Worm (Caenorhabditis elegans): ENCODE measurements around the gene stg-1.

DNA sequence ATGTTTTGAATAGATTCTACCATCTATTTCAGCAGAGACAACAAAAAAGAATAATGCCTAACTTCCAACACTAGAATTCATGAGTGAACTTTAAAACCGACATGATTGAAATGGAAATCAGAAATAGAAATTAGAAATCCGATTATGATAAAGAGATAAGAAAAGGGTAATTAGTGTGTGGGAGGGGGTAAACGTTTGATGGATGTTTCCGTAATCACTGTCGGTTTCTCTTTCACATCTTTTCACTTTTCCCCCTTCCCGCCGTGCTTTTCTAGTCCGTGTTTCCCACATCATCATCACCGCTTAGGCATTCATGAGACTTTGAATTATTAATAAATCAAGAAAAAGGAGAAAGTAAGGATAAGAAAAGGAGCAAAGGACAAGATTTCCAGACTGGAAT, 14.8 kb downstream of the stg-1 start:
- no peak for TF ChIP-seq lsy-2 (tag; optimal IDR thresholded peaks at IDR 0.05)
- TF ChIP-seq nhr-77 (tag; optimal IDR thresholded peaks at IDR 0.05), result no peak
- no peak for TF ChIP-seq aha-1 (tag; optimal IDR thresholded peaks at IDR 0.05)
- TF ChIP-seq fos-1 (tag; optimal IDR thresholded peaks at IDR 0.05), result no peak
- TF ChIP-seq ztf-11 (tag; optimal IDR thresholded peaks at IDR 0.05), result no peak
- no peak for TF ChIP-seq snpc-4 (tag; optimal IDR thresholded peaks at IDR 0.05)
- no peak for TF ChIP-seq ztf-4 (tag; optimal IDR thresholded peaks at IDR 0.05)
- TF ChIP-seq nhr-71 (tag; optimal IDR thresholded peaks at IDR 0.05), result no peak

Measured in whole organism, L1 larva.